Fruit fly (Drosophila melanogaster) Kc167 (cell line): ENCODE measurements around the gene CG31871.

Experiments
- Myc ChIP-seq: fragments of >200 bp; optimal IDR thresholded peaks from 2 replicates; lab custom pipeline; 2017; ENCODE audit warnings: missing external identifiers
- Sin3A ChIP-seq: fragments of >200 bp; optimal IDR thresholded peaks from 2 replicates; lab custom pipeline; 2018; ENCODE audit warnings: missing external identifiers
- h ChIP-seq: fragments of >200 bp; optimal IDR thresholded peaks from 3 replicates; lab custom pipeline; 2018; ENCODE audit warnings: missing external identifiers
- insv ChIP-seq: fragments of >200 bp; optimal IDR thresholded peaks from 3 replicates; lab custom pipeline; 2018; ENCODE audit warnings: missing external identifiers
- psq ChIP-seq: fragments of >200 bp; optimal IDR thresholded peaks from 2 replicates; lab custom pipeline; 2017; ENCODE audit warnings: missing external identifiers
- ttk ChIP-seq: sonication (Bioruptor generic); optimal IDR thresholded peaks from 2 replicates; lab custom pipeline; 2017; ENCODE audit warnings: missing external identifiers

The CG31871 gene

DNA sequence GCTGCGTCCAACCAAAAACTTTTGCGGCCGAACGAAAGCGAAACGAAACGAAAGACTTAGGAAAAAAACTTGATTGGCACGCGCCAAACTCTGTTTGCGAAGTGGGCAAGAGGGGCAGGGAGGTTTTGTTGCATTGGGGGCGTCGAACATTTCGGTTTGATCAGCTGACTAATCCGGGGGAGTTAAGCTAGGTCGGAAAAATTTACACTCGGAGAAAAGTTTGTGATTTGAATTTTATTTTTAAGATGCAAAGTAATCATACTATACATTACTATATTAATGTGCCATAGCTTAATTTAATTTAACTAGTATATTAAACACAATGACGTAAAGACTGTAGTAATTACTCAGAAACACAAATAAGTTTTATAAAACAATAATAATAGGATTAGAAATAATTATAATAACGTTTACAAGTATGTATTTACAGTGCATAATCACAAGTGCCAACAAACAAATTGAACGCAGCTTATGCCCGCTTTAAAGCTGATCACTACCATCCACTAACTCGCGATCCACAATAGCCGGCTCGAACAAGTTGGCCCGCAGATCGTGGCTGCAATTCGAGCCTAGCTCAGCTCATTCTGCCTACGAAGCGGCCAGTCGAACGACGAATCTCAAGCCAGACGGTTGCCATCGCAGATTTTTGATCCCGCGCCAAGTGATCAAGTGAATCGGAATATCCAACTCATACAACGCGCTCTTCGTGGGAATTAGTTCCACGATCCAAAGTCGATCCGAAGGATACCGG, at the start of gene CG31871:
CG31871 (plus strand) TSS at position 592 of the 751 bp plus-strand sequence.
- no peak for TF ChIP-seq ttk (lab: Kevin White, UChicago)
- TF ChIP-seq Sin3A (lab: Kevin White, UChicago), result no peak
- TF ChIP-seq insv (lab: Kevin White, UChicago), result no peak
- no peak for TF ChIP-seq psq (lab: Kevin White, UChicago)
- TF ChIP-seq h (lab: Kevin White, UChicago), result no peak

DNA sequence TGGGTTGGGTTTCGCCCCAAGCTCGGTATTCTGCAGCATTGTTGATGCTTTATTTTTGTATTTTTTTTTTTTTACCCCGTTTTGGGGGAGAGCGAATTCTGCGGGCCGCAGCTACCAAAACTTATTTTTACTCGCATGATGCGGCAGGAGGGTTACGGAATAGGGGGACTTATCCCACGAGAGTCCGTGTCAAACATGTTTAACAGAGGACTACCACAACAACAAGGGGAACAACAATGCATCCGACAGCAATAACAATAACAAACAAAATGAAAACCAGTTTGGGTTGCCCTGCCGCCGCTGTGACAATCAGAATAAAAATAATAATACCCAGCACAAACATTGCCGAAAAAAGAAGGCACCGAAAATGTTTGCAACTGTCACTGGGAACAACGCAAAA, 48.8 kb upstream of the CG31871 start:
- TF ChIP-seq insv (lab: Kevin White, UChicago) (no peak), ttk (lab: Kevin White, UChicago) (no peak), Sin3A (lab: Kevin White, UChicago) (no peak), Myc (lab: Kevin White, UChicago) (no peak), psq (lab: Kevin White, UChicago) (no peak)

DNA sequence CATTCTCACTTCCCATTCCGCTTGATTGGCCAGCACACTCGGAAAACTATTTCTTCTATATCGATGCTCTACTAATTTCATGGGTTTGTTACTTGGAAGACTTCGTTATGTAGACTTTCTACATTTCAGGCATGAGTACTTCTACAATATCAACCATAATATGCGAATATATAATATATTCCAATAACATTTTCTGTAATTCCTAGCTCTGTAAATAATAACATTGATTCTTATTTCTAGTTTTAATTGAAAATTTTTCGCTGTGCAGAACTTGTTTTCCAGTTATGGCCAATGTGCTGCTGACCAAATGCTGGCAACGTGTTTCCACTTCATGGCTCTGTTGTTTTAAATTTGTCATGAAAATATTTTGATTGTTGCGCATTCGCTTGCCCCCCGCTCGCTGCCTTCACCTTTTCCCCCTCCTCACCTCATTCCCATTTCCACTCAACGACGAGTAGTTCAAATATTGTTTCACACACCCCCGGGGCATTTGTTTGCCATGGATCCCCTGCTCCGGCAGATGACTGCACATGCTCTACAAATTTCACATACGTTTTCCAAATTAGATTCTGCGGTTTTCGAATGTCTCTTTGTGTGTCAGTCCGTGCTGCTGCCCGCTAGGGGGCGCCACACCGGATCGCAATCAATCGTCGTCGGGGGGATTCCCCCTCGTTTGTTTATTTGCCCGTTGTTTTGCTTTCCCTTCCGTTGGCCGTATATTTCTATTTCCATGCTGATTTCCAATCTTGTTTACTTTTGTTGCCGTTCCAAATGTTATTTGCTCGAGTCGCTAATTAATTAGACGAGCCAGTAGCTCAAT, 47.0 kb upstream of the CG31871 start:
- no peak for TF ChIP-seq h (lab: Kevin White, UChicago)
- TF ChIP-seq psq (lab: Kevin White, UChicago), result no peak
- TF ChIP-seq insv (lab: Kevin White, UChicago), result no peak
- TF ChIP-seq ttk (lab: Kevin White, UChicago), result no peak
- TF ChIP-seq Myc (lab: Kevin White, UChicago), result no peak
- no peak for TF ChIP-seq Sin3A (lab: Kevin White, UChicago)

DNA sequence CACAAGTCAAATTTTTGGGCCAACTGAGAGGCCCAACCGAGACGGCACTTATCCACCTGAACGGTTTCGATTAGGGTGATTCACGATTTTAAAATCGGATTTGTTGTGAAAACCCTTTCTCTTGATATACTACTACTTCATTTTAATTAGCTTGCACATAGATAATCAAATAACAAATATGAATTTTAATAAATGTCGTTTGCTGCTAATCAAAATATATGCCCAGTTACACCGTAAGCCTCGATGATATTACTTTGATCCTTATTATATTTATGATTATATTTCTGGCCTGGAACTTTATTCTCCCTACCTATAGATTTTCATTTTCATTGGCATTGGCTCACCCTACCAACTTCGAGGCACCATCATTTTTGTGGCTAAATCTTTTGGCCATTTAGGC, 46.0 kb upstream of the CG31871 start:
- TF ChIP-seq ttk (lab: Kevin White, UChicago), result no peak
- TF ChIP-seq Sin3A (lab: Kevin White, UChicago), result no peak
- no peak for TF ChIP-seq psq (lab: Kevin White, UChicago)
- TF ChIP-seq h (lab: Kevin White, UChicago), result no peak
- TF ChIP-seq insv (lab: Kevin White, UChicago), result no peak
- no peak for TF ChIP-seq Myc (lab: Kevin White, UChicago)

DNA sequence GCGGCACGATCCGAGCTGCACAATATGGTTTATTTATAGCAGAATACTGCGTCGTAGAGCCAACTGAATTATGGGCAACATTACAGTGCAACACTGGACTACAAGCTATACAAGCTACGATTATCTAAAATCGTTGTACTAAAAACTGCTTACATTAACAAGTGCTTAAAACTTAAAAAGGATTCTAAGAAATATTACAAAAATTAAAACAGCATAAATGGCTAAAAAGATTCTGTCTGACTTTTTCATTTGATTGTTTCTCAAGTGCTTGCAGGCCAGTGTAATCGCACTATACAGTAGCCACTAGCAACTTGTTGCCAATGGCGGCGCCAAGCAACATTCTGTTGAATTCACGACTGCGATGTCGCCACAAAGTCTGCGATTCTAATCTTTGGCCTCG, 45.1 kb upstream of the CG31871 start:
- TF ChIP-seq Sin3A (lab: Kevin White, UChicago), result no peak
- no peak for TF ChIP-seq insv (lab: Kevin White, UChicago)
- TF ChIP-seq Myc (lab: Kevin White, UChicago), result no peak
- no peak for TF ChIP-seq psq (lab: Kevin White, UChicago)
- no peak for TF ChIP-seq h (lab: Kevin White, UChicago)
- no peak for TF ChIP-seq ttk (lab: Kevin White, UChicago)

DNA sequence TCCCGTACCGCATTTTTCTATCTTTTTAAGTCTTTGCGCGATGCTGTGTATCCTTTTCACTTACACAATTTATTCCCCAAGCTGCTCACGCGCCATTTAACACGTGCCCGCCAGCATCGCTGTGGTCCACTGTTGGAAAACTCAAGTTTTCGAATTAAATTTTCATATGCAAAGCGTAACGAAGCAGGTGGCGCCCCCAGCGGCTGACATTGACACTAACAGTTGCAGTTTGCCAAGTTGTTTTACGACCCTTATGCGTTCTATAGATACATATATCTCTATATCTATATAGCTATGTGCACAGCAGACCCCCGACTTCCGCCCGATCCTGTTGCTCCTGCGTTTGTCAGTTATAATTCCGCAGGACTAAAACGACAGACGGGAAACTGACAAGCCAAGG, 35.9 kb upstream of the CG31871 start:
- TF ChIP-seq Sin3A (lab: Kevin White, UChicago) (no peak), insv (lab: Kevin White, UChicago) (no peak), ttk (lab: Kevin White, UChicago) (no peak), psq (lab: Kevin White, UChicago) (no peak), Myc (lab: Kevin White, UChicago) (no peak), h (lab: Kevin White, UChicago) (no peak)

DNA sequence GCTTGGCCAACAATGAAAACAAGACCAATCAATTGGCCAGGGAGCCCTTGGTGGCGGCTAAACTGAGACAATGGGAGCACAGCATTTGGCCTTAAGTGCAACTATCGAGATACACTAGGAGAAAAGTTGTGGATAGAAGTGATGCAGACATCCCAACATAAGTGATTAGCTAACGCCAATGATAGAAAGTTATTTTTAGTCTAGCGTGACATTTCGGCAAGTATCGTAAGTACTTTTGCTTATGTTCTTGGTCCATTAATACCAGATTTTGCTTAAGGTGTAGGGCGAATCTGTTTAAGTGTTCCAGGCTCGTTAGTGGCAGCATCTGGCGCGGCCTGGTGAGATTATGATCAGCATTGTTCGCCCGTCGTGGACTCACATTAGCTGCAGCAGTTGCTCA, 29.2 kb upstream of the CG31871 start:
- TF ChIP-seq h (lab: Kevin White, UChicago) (no peak), psq (lab: Kevin White, UChicago) (no peak), Sin3A (lab: Kevin White, UChicago) (no peak), ttk (lab: Kevin White, UChicago) (no peak), insv (lab: Kevin White, UChicago) (no peak), Myc (lab: Kevin White, UChicago) (no peak)

DNA sequence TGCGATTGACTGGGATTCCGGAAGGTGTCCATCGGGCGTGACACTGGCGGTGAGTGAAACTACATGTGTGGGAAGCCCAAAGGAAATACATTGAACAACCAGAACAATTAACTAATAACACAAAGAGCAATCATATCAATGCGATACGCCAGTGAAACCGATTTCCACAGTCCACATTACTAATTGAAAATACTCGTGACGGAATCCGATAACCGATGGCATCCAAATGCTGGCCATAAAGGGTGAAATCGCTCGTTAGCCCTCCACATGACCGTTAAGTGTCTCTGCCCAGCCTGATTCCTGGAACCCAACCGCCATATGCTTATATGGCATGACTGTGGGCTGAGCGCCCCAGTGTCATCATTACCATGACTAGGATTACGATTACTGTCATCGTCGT, 23.5 kb upstream of the CG31871 start, which contains the start of gene CG7329:
CG7329 (minus strand) TSS at position 101 of the 400 bp plus-strand sequence.
- TF ChIP-seq psq (lab: Kevin White, UChicago) (no peak), h (lab: Kevin White, UChicago) (no peak), Myc (lab: Kevin White, UChicago) (no peak), insv (lab: Kevin White, UChicago) (no peak), Sin3A (lab: Kevin White, UChicago) (no peak), ttk (lab: Kevin White, UChicago) (no peak)

DNA sequence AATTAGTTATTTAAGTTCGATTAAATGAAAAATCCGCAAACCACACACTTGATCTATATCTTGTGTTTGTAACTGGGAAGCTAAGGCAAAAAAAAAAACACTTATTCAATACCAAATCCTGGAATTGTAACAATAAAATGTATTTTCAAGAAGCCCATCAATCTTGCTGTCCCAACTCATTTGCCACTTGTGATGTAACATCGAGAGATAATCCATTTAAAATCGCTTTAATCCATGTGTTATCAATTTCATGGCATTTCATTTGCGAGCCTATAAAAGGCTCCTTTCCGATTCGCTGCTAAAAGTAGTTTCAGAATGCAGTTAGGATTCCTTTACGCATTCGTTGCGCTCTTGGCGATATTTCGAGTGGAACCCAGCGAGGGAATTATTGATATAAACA, 22.2 kb upstream of the CG31871 start, which contains the start of gene CG31872:
CG31872 (plus strand) TSS at position 301 of the 400 bp plus-strand sequence.
- no peak for TF ChIP-seq ttk (lab: Kevin White, UChicago)
- no peak for TF ChIP-seq h (lab: Kevin White, UChicago)
- no peak for TF ChIP-seq psq (lab: Kevin White, UChicago)
- TF ChIP-seq Sin3A (lab: Kevin White, UChicago), result no peak
- no peak for TF ChIP-seq Myc (lab: Kevin White, UChicago)
- TF ChIP-seq insv (lab: Kevin White, UChicago), result no peak

DNA sequence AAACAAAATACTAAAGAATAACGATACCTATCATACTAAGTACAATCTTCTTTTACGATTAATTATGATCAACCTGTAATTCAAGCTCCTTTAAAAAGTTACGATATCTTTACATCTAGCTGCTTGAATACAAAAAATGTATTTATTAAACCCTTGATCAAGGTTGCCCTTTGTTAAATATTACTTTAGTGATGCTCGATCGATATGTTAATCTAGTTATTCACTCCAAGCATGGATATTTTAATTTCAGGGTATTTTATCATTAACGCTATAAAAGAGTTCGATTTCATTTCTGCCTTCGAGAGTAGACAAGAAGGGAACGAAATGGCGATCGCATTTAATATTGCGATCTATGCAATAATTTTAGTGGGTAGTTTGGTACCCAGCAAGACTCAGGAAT, 18.2 kb upstream of the CG31871 start, which contains the start of gene CG18284:
CG18284 (plus strand) TSS at position 301 of the 400 bp plus-strand sequence.
- TF ChIP-seq Sin3A (lab: Kevin White, UChicago) (no peak), insv (lab: Kevin White, UChicago) (no peak), Myc (lab: Kevin White, UChicago) (no peak), ttk (lab: Kevin White, UChicago) (no peak), h (lab: Kevin White, UChicago) (no peak), psq (lab: Kevin White, UChicago) (no peak)

DNA sequence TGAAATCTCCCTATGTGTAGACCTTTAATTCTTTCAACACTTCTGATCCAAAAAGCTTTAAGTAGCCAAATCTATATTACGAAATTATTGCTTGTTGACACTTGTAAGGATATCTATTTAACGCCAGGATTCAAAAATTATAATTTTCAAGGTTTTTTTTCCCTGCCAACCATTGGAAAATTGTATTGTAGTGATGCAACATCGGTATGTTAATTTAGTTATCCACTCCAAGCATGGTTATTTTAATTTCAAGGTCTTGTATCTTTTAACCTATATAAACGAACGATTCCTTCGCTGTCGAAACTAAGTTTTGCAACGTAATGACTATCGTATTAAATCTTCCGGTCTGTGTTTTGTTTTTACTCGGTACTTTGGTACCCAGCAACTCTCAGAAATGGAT, 15.8 kb upstream of the CG31871 start, which contains the start of gene CG17097:
CG17097 (plus strand) TSS at position 301 of the 400 bp plus-strand sequence.
- TF ChIP-seq insv (lab: Kevin White, UChicago) (no peak), Sin3A (lab: Kevin White, UChicago) (no peak), psq (lab: Kevin White, UChicago) (no peak), h (lab: Kevin White, UChicago) (no peak), ttk (lab: Kevin White, UChicago) (no peak), Myc (lab: Kevin White, UChicago) (no peak)
